Fruit fly (Drosophila melanogaster): ENCODE results near the gene CG42450.

The CG42450 gene

DNA sequence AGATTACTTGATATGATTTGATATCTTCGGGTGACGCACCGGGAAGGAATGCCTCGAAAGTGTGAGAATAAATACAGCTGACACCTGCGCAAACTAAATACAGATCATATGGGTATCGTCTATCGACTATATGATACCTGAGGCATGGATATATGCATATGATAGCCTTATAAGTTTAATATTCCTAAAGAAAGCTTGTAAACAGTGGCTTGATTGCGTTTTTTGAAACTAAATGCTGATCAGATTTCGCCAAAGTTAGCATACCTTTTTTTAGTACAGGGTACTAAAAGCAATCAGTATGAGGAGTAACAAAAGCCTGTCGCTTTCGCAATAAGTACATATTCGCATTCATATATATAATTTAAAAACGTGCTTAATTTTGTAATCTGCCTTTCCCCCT lies 21.3 kb downstream of the CG42450 start:
- peak; percentile 53 for TF ChIP-seq esg (GFP tag; conservative IDR thresholded peaks at IDR 0.05)
- TF ChIP-seq CG32772 (GFP tag; IDR thresholded peaks at IDR 0.05): 0 out of 2 replicates have a peak, but pooled peaks have one; percentile 23
- TF ChIP-seq pho (GFP tag; optimal IDR thresholded peaks at IDR 0.05): no peak
- TF ChIP-seq fd64A (GFP tag; optimal IDR thresholded peaks at IDR 0.05): no peak
- peak; percentile 33 for TF ChIP-seq CG10209 (GFP tag; optimal IDR thresholded peaks at IDR 0.05)
- TF ChIP-seq pzg (GFP tag; optimal IDR thresholded peaks at IDR 0.05): no peak
- peak; percentile 14 for TF ChIP-seq Asciz (GFP tag; optimal IDR thresholded peaks at IDR 0.05)
- TF ChIP-seq CG2712 (tag; optimal IDR thresholded peaks at IDR 0.05): peak; percentile 5
- 0 out of 3 replicates have a peak, but pooled peaks have one; percentile 44 for TF ChIP-seq so (GFP tag; IDR thresholded peaks at IDR 0.05)
- TF ChIP-seq HLH3B (GFP tag; IDR thresholded peaks at IDR 0.05): peak; percentile 51
- TF ChIP-seq jumu (GFP tag; optimal IDR thresholded peaks at IDR 0.05): no peak
- TF ChIP-seq pita (GFP tag; optimal IDR thresholded peaks at IDR 0.05): no peak
- TF ChIP-seq CG11560 (tag; IDR thresholded peaks at IDR 0.05): no peak
- TF ChIP-seq E2f1 (GFP tag; IDR thresholded peaks at IDR 0.05): no peak
- TF ChIP-seq CG3407 (GFP tag; optimal IDR thresholded peaks at IDR 0.05): no peak
- TF ChIP-seq emc (GFP tag; optimal IDR thresholded peaks at IDR 0.05): no peak
- TF ChIP-seq Pdp1 (GFP tag; optimal IDR thresholded peaks at IDR 0.05): peak in 1 of 2 experiments; percentile 35
- no peak for TF ChIP-seq chn (GFP tag; optimal IDR thresholded peaks at IDR 0.05)
- peak; percentile 6 for TF ChIP-seq Blimp-1 (GFP tag; optimal IDR thresholded peaks at IDR 0.05)
- TF ChIP-seq crol (GFP tag; IDR thresholded peaks at IDR 0.05): no peak
- TF ChIP-seq Mes4 (GFP tag; optimal IDR thresholded peaks at IDR 0.05): no peak
- TF ChIP-seq slp2 (GFP tag; optimal IDR thresholded peaks at IDR 0.05): no peak
- no peak for TF ChIP-seq pros (GFP tag; optimal IDR thresholded peaks at IDR 0.05)
- 0 out of 2 replicates have a peak, but pooled peaks have one; percentile 13 for TF ChIP-seq CG11247 (GFP tag; IDR thresholded peaks at IDR 0.05)
- TF ChIP-seq Dip2 (GFP tag; IDR thresholded peaks at IDR 0.05): no peak
- TF ChIP-seq lbe (GFP tag; optimal IDR thresholded peaks at IDR 0.05): peak; percentile 72
- TF ChIP-seq sqz (GFP tag; optimal IDR thresholded peaks at IDR 0.05): no peak
- no peak for TF ChIP-seq CG12744 (GFP tag; optimal IDR thresholded peaks at IDR 0.05)
- TF ChIP-seq CG9876 (GFP tag; optimal IDR thresholded peaks at IDR 0.05): no peak
- no peak for TF ChIP-seq B-H1 (GFP tag; IDR thresholded peaks at IDR 0.05)
- TF ChIP-seq CG31365 (tag; optimal IDR thresholded peaks at IDR 0.05): no peak
- 0 out of 2 replicates have a peak, but pooled peaks have one; percentile 19 for TF ChIP-seq CG14014 (GFP tag; IDR thresholded peaks at IDR 0.05)
- TF ChIP-seq Poxn (GFP tag; IDR thresholded peaks at IDR 0.05): no peak
- no peak for TF ChIP-seq CG15269 (tag; optimal IDR thresholded peaks at IDR 0.05)
- TF ChIP-seq CG12236 (GFP tag; optimal IDR thresholded peaks at IDR 0.05): no peak
- TF ChIP-seq CG12071 (GFP tag; optimal IDR thresholded peaks at IDR 0.05): peak; percentile 7
- TF ChIP-seq CG1603 (tag; optimal IDR thresholded peaks at IDR 0.05): peak; percentile 27
- TF ChIP-seq cwo (GFP tag; optimal IDR thresholded peaks at IDR 0.05): peak; percentile 41
- no peak for TF ChIP-seq wdn (GFP tag; IDR thresholded peaks at IDR 0.05)
- TF ChIP-seq CG16779 (GFP tag; IDR thresholded peaks at IDR 0.05): no peak
- TF ChIP-seq CG13894 (tag; optimal IDR thresholded peaks at IDR 0.05): no peak
- TF ChIP-seq chinmo (GFP tag; IDR thresholded peaks at IDR 0.05; ENCODE audit: partially characterized antibody): no peak
- TF ChIP-seq CG6791 (GFP tag; IDR thresholded peaks at IDR 0.05; ENCODE audit: partially characterized antibody): no peak
- TF ChIP-seq CG34376 (GFP tag; optimal IDR thresholded peaks at IDR 0.05): no peak
- TF ChIP-seq CG6765 (GFP tag; optimal IDR thresholded peaks at IDR 0.05): no peak
- TF ChIP-seq CG13287 (GFP tag; IDR thresholded peaks at IDR 0.05; ENCODE audit: partially characterized antibody): no peak
- no peak for TF ChIP-seq zen2 (GFP tag; IDR thresholded peaks at IDR 0.05; ENCODE audit: partially characterized antibody)
- no peak for TF ChIP-seq CG12942 (GFP tag; optimal IDR thresholded peaks at IDR 0.05)
- no peak for TF ChIP-seq CG31224 (GFP tag; IDR thresholded peaks at IDR 0.05)
- 0 out of 2 replicates have a peak, but pooled peaks have one; percentile 12 for TF ChIP-seq ara (GFP tag; IDR thresholded peaks at IDR 0.05)
- TF ChIP-seq pum (GFP tag; optimal IDR thresholded peaks at IDR 0.05): peak; percentile 17
